Worm (Caenorhabditis elegans): ENCODE results near the gene cest-34.

cest-34 gene

DNA sequence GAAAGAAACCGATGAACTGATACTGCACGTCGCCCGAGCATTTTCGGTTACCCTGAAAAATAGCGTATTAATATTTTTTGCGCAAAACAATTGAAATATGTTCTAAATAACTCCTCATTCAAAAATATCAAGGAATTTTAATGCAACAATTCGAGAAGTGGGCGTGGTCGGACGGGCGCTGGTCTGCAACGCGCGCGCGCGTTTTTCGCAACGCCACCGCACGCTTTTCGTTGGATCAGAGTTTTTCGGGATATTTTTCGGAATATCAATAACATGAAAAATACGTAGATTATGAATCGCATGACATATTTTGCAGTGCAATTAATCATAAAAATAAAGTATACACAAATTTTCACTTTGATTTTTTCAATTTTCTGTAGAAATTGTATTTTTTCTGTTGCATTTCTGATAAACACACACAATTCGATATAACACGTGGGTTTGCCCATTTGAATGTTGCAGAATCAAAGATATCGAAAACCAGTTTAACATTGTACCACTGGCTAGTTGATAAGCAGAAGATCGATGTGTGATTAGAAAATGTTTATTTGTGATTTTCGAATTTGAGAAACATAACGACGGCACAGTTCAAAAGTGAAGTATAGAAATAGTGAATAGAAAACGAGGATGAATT is 32.6 kb downstream of the cest-34 start, which contains the start of gene dlst-1 (continued):
- TF ChIP-seq attf-5 (GFP tag; optimal IDR thresholded peaks at IDR 0.05) (peak; percentile 62), ceh-27 (GFP tag; optimal IDR thresholded peaks at IDR 0.05) (no peak), rpc-1 (optimal IDR thresholded peaks at IDR 0.05) (peak; percentile 34), rpc-1 (tag; optimal IDR thresholded peaks at IDR 0.05) (no peak), repo-1 (tag; optimal IDR thresholded peaks at IDR 0.05) (peak; percentile 65), tbp1 (GFP tag; optimal IDR thresholded peaks at IDR 0.05) (peak; percentile 36), xnd-1 (tag; optimal IDR thresholded peaks at IDR 0.05) (peak; percentile 49), C17E4.6 (GFP tag; IDR thresholded peaks at IDR 0.05) (no peak), F33H1.4 (GFP tag; IDR thresholded peaks at IDR 0.05) (0 out of 2 replicates have a peak, but pooled peaks have one; percentile 23), nhr-120 (GFP tag; IDR thresholded peaks at IDR 0.05) (no peak), lsy-27 (tag; optimal IDR thresholded peaks at IDR 0.05; ENCODE audit: borderline replicate concordance, insufficient read depth) (no peak), Y56A3A.18 (GFP tag; IDR thresholded peaks at IDR 0.05) (no peak), gei-17 (GFP tag; optimal IDR thresholded peaks at IDR 0.05) (no peak), unc-130 (GFP tag; optimal IDR thresholded peaks at IDR 0.05) (no peak), attf-6 (GFP tag; IDR thresholded peaks at IDR 0.05) (no peak), zim-3 (tag; optimal IDR thresholded peaks at IDR 0.05) (peak; percentile 43), cebp-1 (GFP tag; IDR thresholded peaks at IDR 0.05) (no peak), cebp-1 (tag; optimal IDR thresholded peaks at IDR 0.05) (peak; percentile 52), dpl-1 (GFP tag; optimal IDR thresholded peaks at IDR 0.05) (no peak), efl-1 (GFP tag; optimal IDR thresholded peaks at IDR 0.05) (peak; percentile 25), F10E7.11 (tag; optimal IDR thresholded peaks at IDR 0.05) (no peak), ztf-18 (tag; optimal IDR thresholded peaks at IDR 0.05) (peak; percentile 17), lsl-1 (GFP tag; optimal IDR thresholded peaks at IDR 0.05) (peak; percentile 48), hmg-1.2 (GFP tag; IDR thresholded peaks at IDR 0.05) (0 out of 2 replicates have a peak, but pooled peaks have one; percentile 21), madf-3 (GFP tag; IDR thresholded peaks at IDR 0.05) (no peak), nhr-90 (tag; optimal IDR thresholded peaks at IDR 0.05) (no peak), ekl-4 (GFP tag; IDR thresholded peaks at IDR 0.05) (peak; percentile 17; the same call in 1 of the 2 replicates), mes-4 (tag; optimal IDR thresholded peaks at IDR 0.05) (no peak), mcd-1 (GFP tag; IDR thresholded peaks at IDR 0.05) (peak; percentile 51), ccch-3 (GFP tag; optimal IDR thresholded peaks at IDR 0.05) (no peak), nfya-2 (GFP tag; IDR thresholded peaks at IDR 0.05) (no peak)

DNA sequence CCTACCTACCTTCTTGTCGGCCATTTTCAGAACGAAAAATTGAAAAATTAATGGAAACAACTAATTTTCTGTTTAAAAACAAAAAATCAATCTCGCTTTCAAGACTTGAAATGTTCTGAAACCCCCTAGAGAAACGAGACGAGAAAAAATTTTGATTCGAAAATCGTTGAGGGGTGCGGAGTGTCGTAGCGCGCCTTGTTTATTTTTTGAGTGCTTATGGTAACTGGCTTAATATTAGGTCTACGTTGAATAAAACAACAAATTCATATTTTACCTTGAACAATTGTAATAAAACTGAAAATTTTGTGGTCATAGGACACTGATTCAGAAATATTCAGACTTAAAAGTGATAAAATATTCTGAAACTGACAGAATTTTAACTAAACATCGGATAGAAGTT is 33.9 kb downstream of the cest-34 start, which contains the start of gene sna-1:
sna-1 (minus strand) TSS at position 218 of the 400 bp plus-strand sequence.
- peak; percentile 90 for TF ChIP-seq attf-3 (GFP tag; conservative IDR thresholded peaks at IDR 0.05)
- TF ChIP-seq efl-1 (GFP tag; optimal IDR thresholded peaks at IDR 0.05), result peak; percentile 26
- TF ChIP-seq ets-4 (GFP tag; optimal IDR thresholded peaks at IDR 0.05), result no peak
- peak; percentile 59; the same call in 1 of the 2 replicates for TF ChIP-seq madf-8 (GFP tag; conservative IDR thresholded peaks at IDR 0.05)
- no peak for TF ChIP-seq snpc-1.3 (tag; optimal IDR thresholded peaks at IDR 0.05; ENCODE audit: insufficient read depth)
- TF ChIP-seq lsl-1 (GFP tag; optimal IDR thresholded peaks at IDR 0.05), result peak; percentile 47
- TF ChIP-seq ztf-28 (GFP tag; IDR thresholded peaks at IDR 0.05), result no peak
- no peak for TF ChIP-seq let-526 (GFP tag; IDR thresholded peaks at IDR 0.05)
- peak; percentile 75 for TF ChIP-seq madf-6 (GFP tag; IDR thresholded peaks at IDR 0.05)
